Worm (Caenorhabditis elegans): ENCODE measurements around the gene mig-2.

ce11 chrX:11576429-11577088 lies 28.2 kb downstream of the mig-2 start:
- TF ChIP-seq mes-2 (tag; optimal IDR thresholded peaks at IDR 0.05; ENCODE audit: poor library complexity, severe bottlenecking): no peak
- no peak for TF ChIP-seq nhr-28 (tag; optimal IDR thresholded peaks at IDR 0.05)
- TF ChIP-seq nhr-6 (tag; optimal IDR thresholded peaks at IDR 0.05): no peak
- TF ChIP-seq lin-39 (tag; optimal IDR thresholded peaks at IDR 0.05): no peak
- no peak for TF ChIP-seq nhr-237 (tag; optimal IDR thresholded peaks at IDR 0.05)
- no peak for TF ChIP-seq zag-1 (tag; optimal IDR thresholded peaks at IDR 0.05)
